Fruit fly (Drosophila melanogaster): Measurements from ENCODE around the gene faf.

dm6 chr3R:31748093-31748996 is 28.5 kb upstream of the faf start:
- TF ChIP-seq dsx (GFP tag; optimal IDR thresholded peaks at IDR 0.05; ENCODE audit: poor library complexity, severe bottlenecking) = peak; percentile 83
- no peak for TF ChIP-seq Ets21C (GFP tag; optimal IDR thresholded peaks at IDR 0.05)
- no peak for TF ChIP-seq CG31627 (GFP tag; optimal IDR thresholded peaks at IDR 0.05)
- no peak for TF ChIP-seq Sox102F (GFP tag; optimal IDR thresholded peaks at IDR 0.05)
- TF ChIP-seq CG6854 (GFP tag; optimal IDR thresholded peaks at IDR 0.05) = peak; percentile 80

Data from whole organism, prepupa.